Worm (Caenorhabditis elegans): ENCODE measurements around the gene nhr-166.

DNA sequence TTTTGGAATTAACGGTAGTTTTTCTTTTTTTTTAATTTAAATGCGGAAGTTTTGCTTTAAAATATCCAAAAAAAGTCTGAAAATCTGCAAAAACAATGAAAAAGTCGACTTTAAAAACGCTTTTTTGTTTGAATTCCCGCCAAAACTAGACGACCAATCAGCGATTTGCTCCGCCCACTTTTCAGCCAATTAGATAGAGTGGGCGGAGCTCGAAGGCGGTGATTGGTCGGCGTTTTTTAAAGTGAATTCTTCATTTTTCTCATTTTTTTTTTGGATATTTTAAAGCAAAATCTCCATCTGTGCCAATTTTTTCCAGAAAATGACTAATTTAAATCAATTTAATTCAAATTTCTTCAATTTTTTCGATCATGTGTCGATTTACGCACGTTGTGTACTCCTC lies 51.2 kb downstream of the nhr-166 start:
- no peak for TF ChIP-seq nhr-237 (tag; optimal IDR thresholded peaks at IDR 0.05)
- TF ChIP-seq aly-2 (tag; optimal IDR thresholded peaks at IDR 0.05), result no peak
- TF ChIP-seq zip-4 (GFP tag; optimal IDR thresholded peaks at IDR 0.05), result no peak
- no peak for TF ChIP-seq ztf-4 (tag; optimal IDR thresholded peaks at IDR 0.05)
- no peak for TF ChIP-seq nhr-84 (tag; optimal IDR thresholded peaks at IDR 0.05)
- no peak for TF ChIP-seq nhr-28 (tag; optimal IDR thresholded peaks at IDR 0.05)
- TF ChIP-seq ceh-8 (GFP tag; optimal IDR thresholded peaks at IDR 0.05), result no peak
- no peak for TF ChIP-seq lin-13 (GFP tag; optimal IDR thresholded peaks at IDR 0.05)
- no peak for TF ChIP-seq snpc-4 (tag; optimal IDR thresholded peaks at IDR 0.05)
- TF ChIP-seq fos-1 (tag; optimal IDR thresholded peaks at IDR 0.05), result no peak

Data from whole organism, L1 larva.